Fruit fly (Drosophila melanogaster) whole organism, wandering third instar larva: ENCODE results near the gene sr.

Experiments used
- Abd-B ChIP-seq: fragments of >200 bp; optimal IDR thresholded peaks from 2 replicates; lab custom pipeline; 2017; ENCODE audit warnings: missing biosample characterization, missing genetic modification characterization
- CG32264 ChIP-seq: fragments of 200-800 bp; sonication (Bioruptor generic); optimal IDR thresholded peaks from 2 replicates; lab custom pipeline; 2016; ENCODE audit warnings: missing biosample characterization, missing genetic modification characterization
- CG9705 ChIP-seq: fragments of 200-800 bp; sonication (Bioruptor generic); optimal IDR thresholded peaks from 2 replicates; lab custom pipeline; 2018; ENCODE audit warnings: missing biosample characterization, mild to moderate bottlenecking, missing genetic modification characterization
- CrebA ChIP-seq: fragments of 200-800 bp; sonication (Bioruptor generic); optimal IDR thresholded peaks from 2 replicates; lab custom pipeline; 2016; ENCODE audit warnings: missing biosample characterization, mild to moderate bottlenecking, missing genetic modification characterization, borderline replicate concordance
- Dfd ChIP-seq: fragments of >200 bp; optimal IDR thresholded peaks from 2 replicates; lab custom pipeline; 2017; ENCODE audit warnings: missing biosample characterization, missing genetic modification characterization
- Dif ChIP-seq: fragments of 200-275, 200-300 bp; sonication (Bioruptor generic); optimal IDR thresholded peaks from 2 replicates; lab custom pipeline; 2018; ENCODE audit warnings: missing biosample characterization, missing genetic modification characterization; ENCODE audit not compliant: partially characterized antibody
- GATAd ChIP-seq: sonication (Bioruptor generic); optimal IDR thresholded peaks from 2 replicates; lab custom pipeline; 2016; ENCODE audit warnings: missing biosample characterization, missing genetic modification characterization
- HLH106 ChIP-seq: fragments of 200-800 bp; optimal IDR thresholded peaks from 3 replicates; lab custom pipeline; 2019; ENCODE audit warnings: missing biosample characterization, mild to moderate bottlenecking, missing genetic modification characterization, moderate library complexity
- Hnf4 ChIP-seq: fragments of 200-800 bp; sonication (Bioruptor generic); optimal IDR thresholded peaks from 2 replicates; lab custom pipeline; 2016; ENCODE audit warnings: missing biosample characterization, mild to moderate bottlenecking, missing genetic modification characterization
- Hr78 ChIP-seq: fragments of >200 bp; optimal IDR thresholded peaks from 2 replicates; lab custom pipeline; 2017; ENCODE audit warnings: missing biosample characterization, missing genetic modification characterization
- Hr83 ChIP-seq: fragments of 200-300 bp; sonication (Bioruptor generic); optimal IDR thresholded peaks from 2 replicates; lab custom pipeline; 2016; ENCODE audit warnings: missing biosample characterization, mild to moderate bottlenecking, missing genetic modification characterization, moderate library complexity; ENCODE audit not compliant: poor library complexity, severe bottlenecking
- Jra ChIP-seq: sonication (Bioruptor generic); optimal IDR thresholded peaks from 2 replicates; lab custom pipeline; 2016; ENCODE audit warnings: missing biosample characterization, missing genetic modification characterization
- Mio ChIP-seq: sonication (Bioruptor generic); optimal IDR thresholded peaks from 2 replicates; lab custom pipeline; 2016; ENCODE audit warnings: missing biosample characterization, missing genetic modification characterization
- N ChIP-seq: fragments of >200 bp; optimal IDR thresholded peaks from 2 replicates; lab custom pipeline; 2018; ENCODE audit warnings: missing biosample characterization, missing external identifiers, missing genetic modification characterization
- OdsH ChIP-seq: fragments of 200-800 bp; sonication (Bioruptor generic); optimal IDR thresholded peaks from 2 replicates; lab custom pipeline; 2016; ENCODE audit warnings: missing biosample characterization, mild to moderate bottlenecking, missing genetic modification characterization
- Rel ChIP-seq, 2 experiments: fragments of 200-800 bp; sonication (Bioruptor generic) in 1 of 2; optimal IDR thresholded peaks; 2 replicates in 1 of 2; 3 replicates in 1 of 2; lab custom pipeline; 2016 to 2019; ENCODE audit warnings: mild to moderate bottlenecking in 2 of 2, missing biosample characterization in 2 of 2, missing genetic modification characterization in 2 of 2, moderate library complexity in 1 of 2
- Sp1 ChIP-seq: fragments of 200-800 bp; sonication (Bioruptor generic); optimal IDR thresholded peaks from 3 replicates; lab custom pipeline; 2019; ENCODE audit warnings: missing biosample characterization, mild to moderate bottlenecking, missing genetic modification characterization, moderate library complexity
- Vsx2 ChIP-seq: fragments of 200-300, 225-300 bp; sonication (Bioruptor generic); optimal IDR thresholded peaks from 2 replicates; lab custom pipeline; 2018; ENCODE audit warnings: missing biosample characterization, missing genetic modification characterization; ENCODE audit not compliant: partially characterized antibody
- br ChIP-seq: fragments of 200-800 bp; sonication (Bioruptor generic); optimal IDR thresholded peaks from 2 replicates; lab custom pipeline; 2016; ENCODE audit warnings: missing biosample characterization, missing genetic modification characterization
- dmrt93B ChIP-seq: fragments of 200-800 bp; sonication (Bioruptor generic); optimal IDR thresholded peaks from 2 replicates; lab custom pipeline; 2018; ENCODE audit warnings: missing biosample characterization, mild to moderate bottlenecking, missing genetic modification characterization
- dsf ChIP-seq: sonication (Bioruptor generic); optimal IDR thresholded peaks from 2 replicates; lab custom pipeline; 2016; ENCODE audit warnings: missing biosample characterization, missing genetic modification characterization, borderline replicate concordance
- ey ChIP-seq: fragments of 200-800 bp; sonication (Bioruptor generic); optimal IDR thresholded peaks from 2 replicates; lab custom pipeline; 2016; ENCODE audit warnings: missing biosample characterization, missing genetic modification characterization
- foxo ChIP-seq, 2 experiments: fragments of 200-800 bp; sonication (Bioruptor generic); optimal IDR thresholded peaks; 2 replicates in 1 of 2; 3 replicates in 1 of 2; lab custom pipeline; 2016 to 2017; ENCODE audit warnings: missing biosample characterization in 2 of 2, missing genetic modification characterization in 2 of 2
- fru ChIP-seq: fragments of 200-800 bp; sonication (Bioruptor generic); optimal IDR thresholded peaks from 3 replicates; lab custom pipeline; 2016; ENCODE audit warnings: missing biosample characterization, mild to moderate bottlenecking, missing genetic modification characterization
- h ChIP-seq: fragments of 200-800 bp; sonication (Bioruptor generic); optimal IDR thresholded peaks from 3 replicates; lab custom pipeline; 2016; ENCODE audit warnings: missing biosample characterization, mild to moderate bottlenecking, missing genetic modification characterization
- jim ChIP-seq: fragments of 175-275, 200-325 bp; sonication (Bioruptor generic); optimal IDR thresholded peaks from 2 replicates; lab custom pipeline; 2016; ENCODE audit warnings: missing biosample characterization, mild to moderate bottlenecking, missing genetic modification characterization
- lola ChIP-seq: fragments of >200 bp; optimal IDR thresholded peaks from 2 replicates; lab custom pipeline; 2017; ENCODE audit warnings: missing biosample characterization, missing genetic modification characterization
- pan ChIP-seq: fragments of >200 bp; optimal IDR thresholded peaks from 2 replicates; lab custom pipeline; 2017
- psq ChIP-seq: fragments of 200-800 bp; sonication (Bioruptor generic); optimal IDR thresholded peaks from 3 replicates; lab custom pipeline; 2017; ENCODE audit warnings: missing biosample characterization, mild to moderate bottlenecking, missing genetic modification characterization, moderate library complexity
- rgr ChIP-seq: fragments of 200-800 bp; sonication (Bioruptor generic); optimal IDR thresholded peaks from 3 replicates; lab custom pipeline; 2016; ENCODE audit warnings: missing biosample characterization, mild to moderate bottlenecking, missing genetic modification characterization
- sage ChIP-seq: fragments of 200-800 bp; sonication (Bioruptor generic); optimal IDR thresholded peaks from 2 replicates; lab custom pipeline; 2016; ENCODE audit warnings: missing biosample characterization, mild to moderate bottlenecking, missing genetic modification characterization
- sv ChIP-seq: fragments of 200-800 bp; sonication (Bioruptor generic); optimal IDR thresholded peaks from 3 replicates; lab custom pipeline; 2016; ENCODE audit warnings: missing biosample characterization, missing genetic modification characterization
- usp ChIP-seq: fragments of >200 bp; optimal IDR thresholded peaks from 2 replicates; lab custom pipeline; 2017; ENCODE audit warnings: missing biosample characterization, missing genetic modification characterization
- woc ChIP-seq: sonication (Bioruptor generic); optimal IDR thresholded peaks from 2 replicates; lab custom pipeline; 2016; ENCODE audit warnings: missing biosample characterization, mild to moderate bottlenecking, missing genetic modification characterization

Gene sr

dm6 chr3R:18107575-18107974 is 17.0 kb downstream of the sr start:
- TF ChIP-seq OdsH (GFP tag; lab: Kevin White, UChicago) (no peak), Dif (GFP tag; lab: Kevin White, UChicago) (no peak), Hr83 (GFP tag; lab: Kevin White, UChicago) (no peak), Dfd (GFP tag; lab: Kevin White, UChicago) (peak; percentile 6), Sp1 (no peak), br (GFP tag; lab: Kevin White, UChicago) (no peak), psq (no peak), pan (no peak)
- TF ChIP-seq, all 38 proteins: peak for 1

- TF ChIP-seq Dfd (GFP tag; lab: Kevin White, UChicago) = no peak
- TF ChIP-seq dsf = no peak
- TF ChIP-seq br (GFP tag; lab: Kevin White, UChicago) = no peak
- TF ChIP-seq CG9705 (GFP tag; lab: Kevin White, UChicago) = no peak
- no peak for TF ChIP-seq fru (GFP tag; lab: Kevin White, UChicago)
- no peak for TF ChIP-seq CG32264 (GFP tag; lab: Kevin White, UChicago)
- no peak for TF ChIP-seq HLH106 (tag; lab: Kevin White, UChicago)
- no peak for TF ChIP-seq Hr78 (GFP tag; lab: Kevin White, UChicago)
- TF ChIP-seq usp = no peak
- no peak for TF ChIP-seq foxo (GFP tag; optimal IDR thresholded peaks at IDR 0.05; lab: Kevin White, UChicago)
- no peak for TF ChIP-seq h
These were observed 17.8 kb downstream of the sr start for dm6 chr3R:18108442-18108841.

- TF ChIP-seq Jra (GFP tag; lab: Kevin White, UChicago) (no peak), GATAd (GFP tag; lab: Kevin White, UChicago) (no peak), CG9705 (GFP tag; lab: Kevin White, UChicago) (no peak), rgr (GFP tag; lab: Kevin White, UChicago) (no peak), Vsx2 (GFP tag; lab: Kevin White, UChicago) (no peak), fru (GFP tag; lab: Kevin White, UChicago) (no peak), lola (no peak), dmrt93B (GFP tag; lab: Kevin White, UChicago) (no peak), sv (GFP tag; lab: Kevin White, UChicago) (no peak), jim (GFP tag; lab: Kevin White, UChicago) (no peak), foxo (GFP tag; optimal IDR thresholded peaks at IDR 0.05; lab: Kevin White, UChicago) (no peak), usp (no peak)
These were observed 21.1 kb downstream of the sr start for dm6 chr3R:18111709-18112110.

dm6 chr3R:18114834-18115233 is 24.2 kb downstream of the sr start:
- no peak for TF ChIP-seq pan
- no peak for TF ChIP-seq CrebA (GFP tag; lab: Kevin White, UChicago)
- TF ChIP-seq Abd-B (GFP tag; lab: Kevin White, UChicago) = no peak
- no peak for TF ChIP-seq OdsH (GFP tag; lab: Kevin White, UChicago)
- no peak for TF ChIP-seq GATAd (GFP tag; lab: Kevin White, UChicago)
- TF ChIP-seq rgr (GFP tag; lab: Kevin White, UChicago) = no peak

- TF ChIP-seq lola (no peak), Mio (GFP tag; lab: Kevin White, UChicago) (no peak), ey (GFP tag; lab: Kevin White, UChicago) (no peak), sv (GFP tag; lab: Kevin White, UChicago) (no peak), sage (GFP tag; lab: Kevin White, UChicago) (no peak), CG9705 (GFP tag; lab: Kevin White, UChicago) (no peak), Hnf4 (GFP tag; lab: Kevin White, UChicago) (no peak), woc (GFP tag; lab: Kevin White, UChicago) (no peak), N (GFP tag; lab: Kevin White, UChicago) (no peak), Rel (GFP tag; optimal IDR thresholded peaks at IDR 0.05; lab: Kevin White, UChicago) (no peak), Rel (tag; optimal IDR thresholded peaks at IDR 0.05; lab: Kevin White, UChicago) (no peak)
These were observed 26.9 kb downstream of the sr start for dm6 chr3R:18117525-18117924.
